Fruit fly (Drosophila melanogaster) whole organism, embryonic: ENCODE results near the gene mRpS31.

Experiments
- ATbp ChIP-seq: fragments of 200-800 bp; sonication (Bioruptor generic); optimal IDR thresholded peaks from 2 replicates; lab custom pipeline; 2017; ENCODE audit warnings: missing biosample characterization, mild to moderate bottlenecking, missing genetic modification characterization, missing genetic modification reagents
- Bgb ChIP-seq: fragments of 200-800 bp; sonication (Bioruptor generic); IDR thresholded peaks from 2 replicates; pipeline ENCODE4 v1.3.6; 2022; ENCODE audit warnings: missing biosample characterization, missing genetic modification characterization; ENCODE audit not compliant: partially characterized antibody
- CG10267 ChIP-seq: fragments of 200-800 bp; sonication (Bioruptor generic); optimal IDR thresholded peaks from 2 replicates; lab custom pipeline; 2018; ENCODE audit warnings: missing biosample characterization, mild to moderate bottlenecking, missing genetic modification characterization, moderate library complexity
- CG12236 ChIP-seq: fragments of 200-800 bp; sonication (Bioruptor generic); optimal IDR thresholded peaks from 2 replicates; lab custom pipeline; 2016; ENCODE audit warnings: missing biosample characterization, missing genetic modification characterization
- CG12942 ChIP-seq: fragments of 200-800 bp; sonication (Bioruptor generic); optimal IDR thresholded peaks from 3 replicates; lab custom pipeline; 2016; ENCODE audit warnings: missing biosample characterization, missing genetic modification characterization
- CG14667 ChIP-seq: fragments of 200-800 bp; sonication (Bioruptor generic); IDR thresholded peaks from 2 replicates; pipeline ENCODE4 v1.3.6; 2022; ENCODE audit warnings: missing biosample characterization, missing genetic modification characterization
- CG1602 ChIP-seq: fragments of 200-800 bp; sonication (Bioruptor generic); optimal IDR thresholded peaks from 3 replicates; lab custom pipeline; 2016; ENCODE audit warnings: missing biosample characterization, missing genetic modification characterization
- CG17359 ChIP-seq: fragments of 200-800 bp; sonication (Bioruptor generic); optimal IDR thresholded peaks from 3 replicates; lab custom pipeline; 2018; ENCODE audit warnings: missing biosample characterization, mild to moderate bottlenecking, missing genetic modification characterization, moderate library complexity
- CG18764 ChIP-seq: fragments of 200-800 bp; sonication (Bioruptor generic); optimal IDR thresholded peaks from 3 replicates; lab custom pipeline; 2016; ENCODE audit warnings: missing biosample characterization, missing genetic modification characterization
- CG2678 ChIP-seq: fragments of 200-800 bp; sonication (Bioruptor generic); optimal IDR thresholded peaks from 3 replicates; lab custom pipeline; 2019; ENCODE audit warnings: missing biosample characterization, mild to moderate bottlenecking, missing genetic modification characterization, moderate library complexity
- CG32767 ChIP-seq: fragments of 200-800 bp; sonication (Bioruptor generic); IDR thresholded peaks from 2 replicates; pipeline ENCODE4 v1.3.6; 2022; ENCODE audit warnings: missing biosample characterization, missing genetic modification characterization
- CG32772 ChIP-seq: fragments of 200-800 bp; sonication (Bioruptor generic); IDR thresholded peaks from 2 replicates; pipeline ENCODE4 v1.3.6; 2022; ENCODE audit warnings: missing biosample characterization, missing genetic modification characterization
- CG34224 ChIP-seq: fragments of 200-800 bp; sonication (Bioruptor generic); IDR thresholded peaks from 3 replicates; pipeline ENCODE4 v1.3.6; 2022; ENCODE audit warnings: missing biosample characterization, missing genetic modification characterization; ENCODE audit not compliant: partially characterized antibody
- CG3995 ChIP-seq: fragments of 200-800 bp; sonication (Bioruptor generic); optimal IDR thresholded peaks from 3 replicates; lab custom pipeline; 2016; ENCODE audit warnings: missing biosample characterization, missing genetic modification characterization
- CG6654 ChIP-seq: fragments of 200-800 bp; sonication (Bioruptor generic); optimal IDR thresholded peaks from 2 replicates; lab custom pipeline; 2017; ENCODE audit warnings: missing biosample characterization, mild to moderate bottlenecking, missing genetic modification characterization
- CG6854 ChIP-seq: fragments of 200-800 bp; sonication (Bioruptor generic); optimal IDR thresholded peaks from 3 replicates; lab custom pipeline; 2017; ENCODE audit warnings: missing biosample characterization, mild to moderate bottlenecking, missing genetic modification characterization
- CG8290 ChIP-seq, 3 experiments: fragments of 200-800 bp; sonication (Bioruptor generic); optimal IDR thresholded peaks; 2 replicates each; lab custom pipeline; 2016 to 2019; ENCODE audit warnings: missing biosample characterization in 3 of 3, missing genetic modification characterization in 3 of 3, mild to moderate bottlenecking in 2 of 3, moderate library complexity in 1 of 3
- CG8359 ChIP-seq: fragments of 200-800 bp; sonication (Bioruptor generic); optimal IDR thresholded peaks from 2 replicates; lab custom pipeline; 2017; ENCODE audit warnings: missing biosample characterization, mild to moderate bottlenecking, missing genetic modification characterization, borderline replicate concordance
- CG8924 ChIP-seq: fragments of 200-800 bp; optimal IDR thresholded peaks from 3 replicates; lab custom pipeline; 2019; ENCODE audit warnings: missing biosample characterization, mild to moderate bottlenecking, missing genetic modification characterization, moderate library complexity
- CG9727 ChIP-seq: fragments of 200-800 bp; sonication (Bioruptor generic); optimal IDR thresholded peaks from 3 replicates; lab custom pipeline; 2017; ENCODE audit warnings: missing biosample characterization, mild to moderate bottlenecking, missing genetic modification characterization
- D19B ChIP-seq: fragments of 200-800 bp; sonication (Bioruptor generic); optimal IDR thresholded peaks from 2 replicates; lab custom pipeline; 2017; ENCODE audit warnings: missing biosample characterization, mild to moderate bottlenecking, missing genetic modification characterization
- HLH3B ChIP-seq: fragments of 200-800 bp; sonication (Bioruptor generic); IDR thresholded peaks from 2 replicates; pipeline ENCODE4 v1.3.6; 2022; ENCODE audit warnings: missing biosample characterization, missing genetic modification characterization
- HLH4C ChIP-seq: fragments of 200-800 bp; sonication (Bioruptor generic); IDR thresholded peaks from 3 replicates; pipeline ENCODE4 v1.3.6; 2022; ENCODE audit warnings: missing biosample characterization, missing genetic modification characterization; ENCODE audit not compliant: partially characterized antibody
- Meics ChIP-seq: fragments of 200-800 bp; sonication (Bioruptor generic); optimal IDR thresholded peaks from 2 replicates; lab custom pipeline; 2017; ENCODE audit warnings: missing biosample characterization, mild to moderate bottlenecking, missing genetic modification characterization
- Oaz ChIP-seq: fragments of 200-800 bp; sonication (Bioruptor generic); IDR thresholded peaks from 2 replicates; pipeline ENCODE4 v1.3.6; 2022; ENCODE audit warnings: missing biosample characterization, missing genetic modification characterization
- Pdp1 ChIP-seq, 2 experiments: fragments of 200-800 bp; sonication (Bioruptor generic); optimal IDR thresholded peaks; 3 replicates each; lab custom pipeline; 2016; ENCODE audit warnings: missing biosample characterization in 2 of 2, missing genetic modification characterization in 2 of 2, mild to moderate bottlenecking in 1 of 2, moderate library complexity in 1 of 2
- da ChIP-seq: fragments of 200-800 bp; sonication (Bioruptor generic); optimal IDR thresholded peaks from 2 replicates; lab custom pipeline; 2016; ENCODE audit warnings: missing biosample characterization, missing genetic modification characterization
- dmrt11E ChIP-seq: fragments of 200-800 bp; sonication (Bioruptor generic); optimal IDR thresholded peaks from 3 replicates; lab custom pipeline; 2018; ENCODE audit warnings: missing biosample characterization, mild to moderate bottlenecking, missing genetic modification characterization, moderate library complexity
- fu2 ChIP-seq: fragments of 200-800 bp; sonication (Bioruptor generic); optimal IDR thresholded peaks from 2 replicates; lab custom pipeline; 2016; ENCODE audit warnings: missing biosample characterization, missing genetic modification characterization
- gem ChIP-seq: fragments of 200-800 bp; sonication (Bioruptor generic); optimal IDR thresholded peaks from 2 replicates; lab custom pipeline; 2019; ENCODE audit warnings: missing biosample characterization, mild to moderate bottlenecking, missing genetic modification characterization, moderate library complexity
- gfzf ChIP-seq: fragments of 200-800 bp; sonication (Bioruptor generic); optimal IDR thresholded peaks from 2 replicates; lab custom pipeline; 2016; ENCODE audit warnings: missing biosample characterization, mild to moderate bottlenecking, missing genetic modification characterization, moderate library complexity
- insv ChIP-seq, 2 experiments: fragments of 200-800 bp; sonication (Bioruptor generic); optimal IDR thresholded peaks; 3 replicates each; lab custom pipeline; 2016 to 2018; ENCODE audit warnings: missing biosample characterization in 2 of 2, missing genetic modification characterization in 2 of 2
- jing ChIP-seq: fragments of 200-800 bp; sonication (Bioruptor generic); optimal IDR thresholded peaks from 2 replicates; lab custom pipeline; 2018; ENCODE audit warnings: missing biosample characterization, mild to moderate bottlenecking, missing genetic modification characterization
- nerfin-1 ChIP-seq: fragments of 200-800 bp; sonication (Bioruptor generic); optimal IDR thresholded peaks from 3 replicates; lab custom pipeline; 2019; ENCODE audit warnings: missing biosample characterization, mild to moderate bottlenecking, missing genetic modification characterization, moderate library complexity
- odd ChIP-seq: fragments of 200-800 bp; sonication (Bioruptor generic); optimal IDR thresholded peaks from 2 replicates; lab custom pipeline; 2017; ENCODE audit warnings: missing biosample characterization, mild to moderate bottlenecking, missing genetic modification characterization
- p53 ChIP-seq: fragments of 200-800 bp; sonication (Bioruptor generic); optimal IDR thresholded peaks from 2 replicates; lab custom pipeline; 2016; ENCODE audit warnings: missing biosample characterization, missing genetic modification characterization
- peb ChIP-seq: fragments of 200-800 bp; sonication (Bioruptor generic); IDR thresholded peaks from 2 replicates; pipeline ENCODE4 v1.3.6; 2022; ENCODE audit warnings: missing biosample characterization, missing genetic modification characterization
- pho ChIP-seq: fragments of 200-800 bp; sonication (Bioruptor generic); optimal IDR thresholded peaks from 2 replicates; lab custom pipeline; 2016; ENCODE audit warnings: missing biosample characterization, missing genetic modification characterization
- pros ChIP-seq: fragments of 200-800 bp; sonication (Bioruptor generic); optimal IDR thresholded peaks from 3 replicates; lab custom pipeline; 2019; ENCODE audit warnings: missing biosample characterization, mild to moderate bottlenecking, missing genetic modification characterization, moderate library complexity
- ranshi ChIP-seq: fragments of 200-800 bp; sonication (Bioruptor generic); IDR thresholded peaks from 2 replicates; pipeline ENCODE4 v1.3.6; 2022; ENCODE audit warnings: missing biosample characterization, missing genetic modification characterization
- sc ChIP-seq, 3 experiments: fragments of >200 bp in 2 of 3; fragments of 200-800 bp in 1 of 3; sonication (Bioruptor generic) in 1 of 3; optimal IDR thresholded peaks; 2 replicates in 2 of 3; 3 replicates in 1 of 3; lab custom pipeline; 2017; ENCODE audit warnings: mild to moderate bottlenecking in 1 of 3, missing biosample characterization in 1 of 3, missing genetic modification characterization in 1 of 3, missing genetic modification reagents in 1 of 3
- sens-2 ChIP-seq: fragments of 200-800 bp; sonication (Bioruptor generic); IDR thresholded peaks from 2 replicates; pipeline ENCODE4 v1.3.6; 2022; ENCODE audit warnings: missing biosample characterization, missing genetic modification characterization
- tna ChIP-seq: fragments of 200-800 bp; sonication (Bioruptor generic); IDR thresholded peaks from 2 replicates; pipeline ENCODE4 v1.3.6; 2022; ENCODE audit warnings: missing biosample characterization, missing genetic modification characterization; ENCODE audit not compliant: partially characterized antibody
- unpg ChIP-seq: fragments of 200-800 bp; sonication (Bioruptor generic); optimal IDR thresholded peaks from 3 replicates; lab custom pipeline; 2018; ENCODE audit warnings: missing biosample characterization, mild to moderate bottlenecking, missing genetic modification characterization, moderate library complexity
- vfl ChIP-seq: fragments of 200-800 bp; sonication (Bioruptor generic); optimal IDR thresholded peaks from 2 replicates; lab custom pipeline; 2016; ENCODE audit warnings: missing biosample characterization, missing genetic modification characterization
- z ChIP-seq: fragments of 200-800 bp; sonication (Bioruptor generic); IDR thresholded peaks from 3 replicates; pipeline ENCODE4 v1.3.6; 2022; ENCODE audit warnings: missing biosample characterization, missing genetic modification characterization
- zen ChIP-seq: fragments of 200-800 bp; sonication (Bioruptor generic); optimal IDR thresholded peaks from 3 replicates; lab custom pipeline; 2018; ENCODE audit warnings: missing biosample characterization, mild to moderate bottlenecking, missing genetic modification characterization, moderate library complexity
- zfh1 ChIP-seq: fragments of 200-800 bp; sonication (Bioruptor generic); IDR thresholded peaks from 3 replicates; pipeline ENCODE4 v1.3.6; 2022; ENCODE audit warnings: missing biosample characterization, missing genetic modification characterization

Gene mRpS31

dm6 chr3L:15999358-16000005, 5.5 kb upstream of the mRpS31 start (continued):
- peak; percentile 56; the same call in 1 of the 2 replicates for TF ChIP-seq ranshi (GFP tag; lab: Robert Waterston, UW)
- no peak for TF ChIP-seq zen
- TF ChIP-seq CG6854, result no peak
- peak; percentile 31 for TF ChIP-seq ATbp (GFP tag; lab: Kevin White, UChicago)
- TF ChIP-seq HLH3B (GFP tag; lab: Robert Waterston, UW), result peak; percentile 40; the same call in 1 of the 2 replicates
- peak; percentile 18 for TF ChIP-seq D19B (GFP tag; lab: Kevin White, UChicago)
- no peak for TF ChIP-seq jing (GFP tag; lab: Kevin White, UChicago)
- TF ChIP-seq CG2678, result peak; percentile 65
- TF ChIP-seq tna (GFP tag; lab: Robert Waterston, UW), result no peak
- no peak for TF ChIP-seq odd (GFP tag; lab: Kevin White, UChicago)
- TF ChIP-seq dmrt11E (tag; lab: Kevin White, UChicago), result peak; percentile 30
- no peak for TF ChIP-seq gfzf (GFP tag; lab: Kevin White, UChicago)
- no peak for TF ChIP-seq da
- TF ChIP-seq CG34224 (GFP tag; lab: Robert Waterston, UW), result no peak
- no peak for TF ChIP-seq CG6654
- TF ChIP-seq sens-2 (GFP tag; lab: Robert Waterston, UW), result no peak
- TF ChIP-seq HLH4C (GFP tag; lab: Robert Waterston, UW), result no peak
- no peak for TF ChIP-seq Oaz (GFP tag; lab: Robert Waterston, UW)
- peak; percentile 59 for TF ChIP-seq unpg (GFP tag; lab: Kevin White, UChicago)
- peak in 1 of 2 experiments; percentile 41 for TF ChIP-seq Pdp1 (GFP tag; optimal IDR thresholded peaks at IDR 0.05; lab: Kevin White, UChicago)
- TF ChIP-seq pho (GFP tag; lab: Kevin White, UChicago), result peak; percentile 13
- peak; percentile 10 for TF ChIP-seq fu2
- peak; percentile 47 for TF ChIP-seq pros (GFP tag; lab: Kevin White, UChicago)
- peak; percentile 53 for TF ChIP-seq CG8924
- TF ChIP-seq nerfin-1 (tag; lab: Kevin White, UChicago), result peak; percentile 10
- TF ChIP-seq Bgb (GFP tag; lab: Robert Waterston, UW), result no peak
- TF ChIP-seq CG1602 (GFP tag; lab: Kevin White, UChicago), result no peak
- TF ChIP-seq p53 (GFP tag; lab: Kevin White, UChicago), result no peak
- peak; percentile 3 for TF ChIP-seq CG17359
- TF ChIP-seq CG32772, result peak; percentile 45
- TF ChIP-seq CG18764 (GFP tag; lab: Kevin White, UChicago), result peak; percentile 17
- TF ChIP-seq CG14667, result no peak
- TF ChIP-seq zfh1, result no peak
- no peak for TF ChIP-seq insv (GFP tag; optimal IDR thresholded peaks at IDR 0.05; lab: Kevin White, UChicago)

dm6 chr3L:16001164-16001679, 3.8 kb upstream of the mRpS31 start:
- no peak for TF ChIP-seq z
- peak; percentile 29 for TF ChIP-seq CG12236 (GFP tag; lab: Kevin White, UChicago)
- TF ChIP-seq CG32767 (GFP tag; lab: Robert Waterston, UW), result peak; percentile 42; the same call in 1 of the 2 replicates
- TF ChIP-seq CG9727, result peak; percentile 81
- peak; percentile 45 for TF ChIP-seq CG12942 (GFP tag; lab: Kevin White, UChicago)
- TF ChIP-seq CG8924, result peak; percentile 84
- TF ChIP-seq gem (tag; lab: Kevin White, UChicago), result peak; percentile 88
- no peak for TF ChIP-seq CG8359 (GFP tag; lab: Kevin White, UChicago)
- TF ChIP-seq Meics (GFP tag; lab: Kevin White, UChicago), result peak; percentile 84
- peak; percentile 31 for TF ChIP-seq CG10267 (tag; lab: Kevin White, UChicago)
- TF ChIP-seq vfl (GFP tag; lab: Kevin White, UChicago), result peak; percentile 65
- TF ChIP-seq peb (GFP tag; lab: Robert Waterston, UW), result no peak; the same call in 1 of the 2 replicates
- peak; percentile 50 for TF ChIP-seq CG3995 (GFP tag; lab: Kevin White, UChicago)
- TF ChIP-seq CG8290 (GFP tag; optimal IDR thresholded peaks at IDR 0.05; lab: Kevin White, UChicago), result no peak
- TF ChIP-seq CG8290 (tag; optimal IDR thresholded peaks at IDR 0.05; lab: Kevin White, UChicago), result peak in 1 of 2 experiments; percentile 71
- no peak for TF ChIP-seq sens-2 (GFP tag; lab: Robert Waterston, UW)
- peak; percentile 51 for TF ChIP-seq CG1602 (GFP tag; lab: Kevin White, UChicago)
- no peak for TF ChIP-seq sc (optimal IDR thresholded peaks at IDR 0.05; lab: Kevin White, UChicago)
- no peak for TF ChIP-seq sc (GFP tag; optimal IDR thresholded peaks at IDR 0.05; lab: Kevin White, UChicago)
